Worm (Caenorhabditis elegans) whole organism, L4 larva: Measurements from ENCODE around the gene rpb-11.

ENCODE experiments used
- F44E2.7 ChIP-seq: fragments of 200-800 bp; sonication (Bioruptor generic); IDR thresholded peaks from 2 replicates; pipeline ENCODE4 v2.1.2; 2022; ENCODE audit warnings: missing genetic modification characterization, missing compliant biosample characterization
- R02D3.7 ChIP-seq: fragments of 150-350 bp; sonication (generic microtip); optimal IDR thresholded peaks from 3 replicates; lab custom pipeline; 2014; ENCODE audit warnings: missing biosample characterization, missing genetic modification characterization
- T20F7.1 ChIP-seq: fragments of 200-800 bp; sonication (Bioruptor generic); optimal IDR thresholded peaks from 2 replicates; lab custom pipeline; 2018; ENCODE audit warnings: mild to moderate bottlenecking, missing genetic modification characterization, missing compliant biosample characterization
- ZK546.5 ChIP-seq, 2 experiments: sonication (generic microtip); optimal IDR thresholded peaks; 2 replicates each; lab custom pipeline; 2017; ENCODE audit warnings: missing biosample characterization in 2 of 2, missing genetic modification characterization in 2 of 2
- aha-1 ChIP-seq: fragments of 150-350 bp; peaks from one replicate; lab custom pipeline; 2014; ENCODE audit warnings: missing biosample characterization, missing genetic modification characterization
- aly-2 ChIP-seq: sonication (generic microtip); optimal IDR thresholded peaks from 2 replicates; lab custom pipeline; 2018; ENCODE audit warnings: missing biosample characterization, missing genetic modification characterization
- ceh-20 ChIP-seq: fragments of 200-800 bp; sonication (Bioruptor generic); IDR thresholded peaks from 2 replicates; pipeline ENCODE4 v1.3.6; 2022; ENCODE audit warnings: missing genetic modification reagents, missing genetic modification characterization, missing compliant biosample characterization
- ceh-62 ChIP-seq: sonication (generic microtip); optimal IDR thresholded peaks from 2 replicates; lab custom pipeline; 2017; ENCODE audit warnings: missing biosample characterization, missing genetic modification characterization
- ces-1 ChIP-seq: fragments of 150-350 bp; sonication (generic microtip); optimal IDR thresholded peaks from 4 replicates; lab custom pipeline; 2014; ENCODE audit warnings: missing biosample characterization, missing genetic modification reagents, missing genetic modification characterization
- cey-2 ChIP-seq: sonication (generic microtip); optimal IDR thresholded peaks from 3 replicates; lab custom pipeline; 2017; ENCODE audit warnings: missing genetic modification characterization, mild to moderate bottlenecking, missing compliant biosample characterization, antibody characterized with exemption, borderline replicate concordance; ENCODE audit not compliant: insufficient read depth
- daf-16 ChIP-seq, 3 experiments: sonication (generic microtip); optimal IDR thresholded peaks; 2 replicates each; lab custom pipeline; 2016 to 2017; ENCODE audit warnings: missing genetic modification characterization in 3 of 3, missing genetic modification reagents in 3 of 3, mild to moderate bottlenecking in 2 of 3, missing compliant biosample characterization in 2 of 3, missing biosample characterization in 1 of 3, moderate library complexity in 1 of 3
- daf-19 ChIP-seq: fragments of 200-800 bp; sonication (Bioruptor generic); conservative IDR thresholded peaks from 2 replicates; pipeline ENCODE4 v1.3.6; 2022; ENCODE audit warnings: missing genetic modification characterization, missing compliant biosample characterization
- daf-8 ChIP-seq: fragments of 200-800 bp; sonication (Bioruptor generic); IDR thresholded peaks from 2 replicates; pipeline ENCODE4 v1.3.6; 2022; ENCODE audit warnings: missing genetic modification characterization, missing compliant biosample characterization
- dmd-6 ChIP-seq: fragments of 200-800 bp; sonication (Bioruptor generic); IDR thresholded peaks from 2 replicates; pipeline ENCODE4 v1.3.6; 2022; ENCODE audit warnings: missing genetic modification reagents, missing genetic modification characterization, missing compliant biosample characterization
- dpl-1 ChIP-seq: fragments of 150-350 bp; optimal IDR thresholded peaks from 2 replicates; lab custom pipeline; 2014; ENCODE audit warnings: missing biosample characterization, missing genetic modification reagents, missing genetic modification characterization
- dve-1 ChIP-seq: sonication (generic microtip); optimal IDR thresholded peaks from 2 replicates; lab custom pipeline; 2017; ENCODE audit warnings: antibody characterized with exemption, mild to moderate bottlenecking, missing genetic modification characterization, missing compliant biosample characterization; ENCODE audit not compliant: insufficient read depth
- egl-27 ChIP-seq: sonication (generic microtip); optimal IDR thresholded peaks from 3 replicates; lab custom pipeline; 2017; ENCODE audit warnings: missing biosample characterization, missing genetic modification reagents, missing genetic modification characterization
- egl-43 ChIP-seq: fragments of 200-800 bp; sonication (Bioruptor generic); IDR thresholded peaks from 2 replicates; pipeline ENCODE4 v1.3.6; 2022; ENCODE audit warnings: missing genetic modification reagents, missing genetic modification characterization, missing compliant biosample characterization
- fkh-10 ChIP-seq: fragments of 150-350 bp; optimal IDR thresholded peaks from 2 replicates; lab custom pipeline; 2014; ENCODE audit warnings: missing biosample characterization, missing genetic modification reagents, missing genetic modification characterization
- fos-1 ChIP-seq: fragments of 150-350 bp; optimal IDR thresholded peaks from 2 replicates; lab custom pipeline; 2014; ENCODE audit warnings: missing biosample characterization, missing genetic modification characterization
- hlh-11 ChIP-seq: fragments of 200-800 bp; sonication (Bioruptor generic); optimal IDR thresholded peaks from 2 replicates; lab custom pipeline; 2018; ENCODE audit warnings: mild to moderate bottlenecking, missing genetic modification characterization, missing compliant biosample characterization
- lin-13 ChIP-seq: fragments of 150-350 bp; optimal IDR thresholded peaks from 2 replicates; lab custom pipeline; 2014; ENCODE audit warnings: missing biosample characterization, missing genetic modification reagents, missing genetic modification characterization
- lin-29 ChIP-seq: fragments of 200-800 bp; sonication (Bioruptor generic); IDR thresholded peaks from 2 replicates; pipeline ENCODE4 v1.3.6; 2022; ENCODE audit warnings: missing genetic modification reagents, missing genetic modification characterization, missing compliant biosample characterization
- madf-5 ChIP-seq, 2 experiments: fragments of 200-800 bp; sonication (Bioruptor generic); IDR thresholded peaks; 2 replicates each; pipeline ENCODE4 v1.3.6; 2022; ENCODE audit warnings: missing compliant biosample characterization in 2 of 2, missing genetic modification characterization in 2 of 2
- madf-9 ChIP-seq: fragments of 200-800 bp; sonication (Bioruptor generic); conservative IDR thresholded peaks from 2 replicates; pipeline ENCODE4 v1.3.6; 2022; ENCODE audit warnings: missing genetic modification reagents, missing genetic modification characterization, missing compliant biosample characterization
- mdl-1 ChIP-seq, 2 experiments: fragments of 150-350 bp in 1 of 2; sonication (generic microtip) in 1 of 2; optimal IDR thresholded peaks; 2 replicates each; lab custom pipeline; 2014 to 2017; ENCODE audit warnings: missing biosample characterization in 2 of 2, missing genetic modification characterization in 2 of 2
- mes-2 ChIP-seq: sonication (generic microtip); optimal IDR thresholded peaks from 2 replicates; lab custom pipeline; 2016; ENCODE audit warnings: missing genotype, mild to moderate bottlenecking, missing genetic modification characterization, missing compliant biosample characterization; ENCODE audit not compliant: poor library complexity, severe bottlenecking
- mxl-2 ChIP-seq: fragments of 200-800 bp; sonication (Bioruptor generic); conservative IDR thresholded peaks from 2 replicates; pipeline ENCODE4 v1.3.6; 2022; ENCODE audit warnings: missing genetic modification reagents, missing genetic modification characterization, missing compliant biosample characterization
- nhr-28 ChIP-seq: fragments of 150-350 bp; optimal IDR thresholded peaks from 2 replicates; lab custom pipeline; 2014; ENCODE audit warnings: missing biosample characterization, missing genetic modification characterization
- nhr-42 ChIP-seq: fragments of 200-800 bp; sonication (Bioruptor generic); IDR thresholded peaks from 2 replicates; pipeline ENCODE4 v1.3.6; 2022; ENCODE audit warnings: missing genetic modification characterization, missing compliant biosample characterization
- nhr-6 ChIP-seq: fragments of 150-350 bp; optimal IDR thresholded peaks from 2 replicates; lab custom pipeline; 2014; ENCODE audit warnings: missing biosample characterization, missing genetic modification characterization
- pqm-1 ChIP-seq: sonication (generic microtip); optimal IDR thresholded peaks from 2 replicates; lab custom pipeline; 2017; ENCODE audit warnings: missing biosample characterization, missing genetic modification characterization
- skn-1 ChIP-seq: fragments of 150-350 bp; optimal IDR thresholded peaks from 2 replicates; lab custom pipeline; 2014; ENCODE audit warnings: missing biosample characterization, missing genetic modification characterization
- tag-97 ChIP-seq: fragments of 200-800 bp; sonication (Bioruptor generic); IDR thresholded peaks from 2 replicates; pipeline ENCODE4 v1.3.6; 2022; ENCODE audit warnings: missing genetic modification characterization, missing compliant biosample characterization
- unc-39 ChIP-seq: sonication (generic microtip); optimal IDR thresholded peaks from 2 replicates; lab custom pipeline; 2017; ENCODE audit warnings: missing biosample characterization, missing genetic modification characterization
- unc-62 ChIP-seq, 3 experiments: fragments of 150-350 bp in 1 of 3; sonication (generic microtip); optimal IDR thresholded peaks in 2 of 3; peaks in 1 of 3; 1 replicate in 1 of 3; 2 replicates in 2 of 3; lab custom pipeline; 2014 to 2017; ENCODE audit warnings: missing biosample characterization in 3 of 3, missing genetic modification characterization in 3 of 3, missing genetic modification reagents in 3 of 3, missing genotype in 1 of 3
- zfp-2 ChIP-seq: sonication (generic microtip); optimal IDR thresholded peaks from 2 replicates; lab custom pipeline; 2016; ENCODE audit warnings: mild to moderate bottlenecking, missing genetic modification characterization, missing compliant biosample characterization
- zfp-3 ChIP-seq: fragments of 200-800 bp; sonication (Bioruptor generic); conservative IDR thresholded peaks from 2 replicates; pipeline ENCODE4 v1.3.6; 2022; ENCODE audit warnings: missing genetic modification reagents, missing genetic modification characterization, missing compliant biosample characterization
- ztf-7 ChIP-seq: fragments of 150-350 bp; optimal IDR thresholded peaks from 2 replicates; lab custom pipeline; 2014; ENCODE audit warnings: missing biosample characterization, missing genetic modification characterization

rpb-11 gene

DNA sequence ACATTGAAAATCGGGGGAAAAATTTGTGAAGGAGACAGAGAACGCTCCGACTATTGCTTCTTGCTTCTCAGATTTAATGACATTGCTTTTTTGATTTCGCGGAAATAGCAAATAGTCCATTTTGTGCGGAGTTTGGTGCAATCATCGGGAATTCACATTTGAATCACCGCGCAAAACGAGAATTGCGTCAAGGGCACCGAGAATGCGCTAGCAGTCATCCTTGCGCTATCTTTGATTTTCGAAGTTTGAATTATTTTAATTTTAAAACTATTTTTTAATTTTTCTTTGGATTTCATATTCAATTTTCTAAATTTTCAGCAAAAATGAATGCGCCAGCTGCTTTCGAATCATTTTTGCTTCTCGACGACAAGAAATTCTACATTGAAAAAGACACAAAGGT lies at the start of gene rpb-11 (continued):
- TF ChIP-seq nhr-6 (tag; lab: Kevin White, UChicago) (peak; percentile 87), ZK546.5 (tag; optimal IDR thresholded peaks at IDR 0.05; lab: Kevin White, UChicago) (peak in 1 of 2 experiments; percentile 41), cey-2 (tag; lab: Kevin White, UChicago) (no peak)
- TF ChIP-seq, all 104 proteins: peak for 64

DNA sequence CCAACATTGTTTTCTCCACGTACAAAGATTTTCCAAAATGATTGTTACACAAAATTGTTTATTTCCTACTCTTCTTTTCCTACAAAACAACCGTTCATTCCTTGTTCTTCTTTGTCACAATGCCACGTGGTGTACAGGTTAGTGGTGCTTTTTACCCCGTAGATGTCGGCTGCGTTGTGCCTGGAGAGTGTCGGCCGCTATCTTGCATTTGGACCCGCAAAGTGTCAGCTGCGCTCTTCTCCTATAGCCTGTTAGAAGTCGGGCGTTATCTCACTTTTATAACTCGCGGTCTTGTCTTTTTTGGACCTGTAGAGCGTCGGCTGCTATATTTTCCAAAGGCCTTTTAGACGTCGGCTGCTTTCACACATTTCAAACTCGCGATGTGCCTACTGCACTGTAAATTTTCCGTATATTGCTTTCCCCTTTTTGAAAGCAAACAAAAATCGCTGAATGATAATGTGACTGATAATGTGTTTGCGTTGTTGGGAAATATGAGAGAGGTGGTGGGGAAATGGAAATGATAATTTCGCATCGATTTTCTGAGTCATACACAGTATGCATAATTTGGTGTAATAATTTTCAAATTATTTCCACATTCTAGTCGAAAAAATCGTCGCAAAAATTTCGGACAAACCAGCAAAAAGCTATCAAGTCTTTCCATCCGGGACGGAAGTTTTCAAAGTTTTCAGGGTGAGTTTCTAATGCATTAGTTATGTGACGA lies 49.1 kb upstream of the rpb-11 start, which contains the start of gene F01D5.8:
Gene F01D5.8, plus strand, starts transcription at position 51 of the 721 bp plus-strand sequence.
- TF ChIP-seq fos-1 (tag; lab: Kevin White, UChicago) (no peak), unc-39 (no peak), R02D3.7 (tag; lab: Kevin White, UChicago) (no peak), nhr-28 (tag; lab: Kevin White, UChicago) (peak; percentile 41), mdl-1 (tag; optimal IDR thresholded peaks at IDR 0.05; lab: Kevin White, UChicago) (no peak), egl-43 (GFP tag; lab: Robert Waterston, UW) (0 out of 2 replicates have a peak, but pooled peaks have one; percentile 30), fkh-10 (GFP tag; lab: Kevin White, UChicago) (no peak), mes-2 (tag; lab: Kevin White, UChicago) (no peak), lin-29 (no peak), skn-1 (tag; lab: Kevin White, UChicago) (no peak), daf-16 (GFP tag; optimal IDR thresholded peaks at IDR 0.05; lab: Kevin White, UChicago) (no peak), daf-16 (tag; optimal IDR thresholded peaks at IDR 0.05; lab: Kevin White, UChicago) (peak; percentile 45), ceh-62 (tag; lab: Kevin White, UChicago) (no peak), daf-8 (GFP tag; lab: Robert Waterston, UW) (no peak), nhr-42 (GFP tag; lab: Robert Waterston, UW) (0 out of 2 replicates have a peak, but pooled peaks have one; percentile 52), lin-13 (GFP tag; lab: Kevin White, UChicago) (peak; percentile 63), unc-62 (GFP tag; optimal IDR thresholded peaks at IDR 0.05 in 1 of 2; lab: Kevin White, UChicago) (peak in 1 of 2 experiments; percentile 58), unc-62 (tag; optimal IDR thresholded peaks at IDR 0.05; lab: Kevin White, UChicago) (no peak), pqm-1 (tag; lab: Kevin White, UChicago) (peak; percentile 80), egl-27 (tag; lab: Kevin White, UChicago) (no peak), dpl-1 (GFP tag; lab: Kevin White, UChicago) (no peak), zfp-3 (GFP tag; lab: Robert Waterston, UW) (0 out of 2 replicates have a peak, but pooled peaks have one; percentile 18), dve-1 (tag; lab: Kevin White, UChicago) (peak; percentile 4), dmd-6 (GFP tag; lab: Robert Waterston, UW) (peak; percentile 14; the same call in 1 of the 2 replicates), hlh-11 (tag; lab: Kevin White, UChicago) (peak; percentile 7)

DNA sequence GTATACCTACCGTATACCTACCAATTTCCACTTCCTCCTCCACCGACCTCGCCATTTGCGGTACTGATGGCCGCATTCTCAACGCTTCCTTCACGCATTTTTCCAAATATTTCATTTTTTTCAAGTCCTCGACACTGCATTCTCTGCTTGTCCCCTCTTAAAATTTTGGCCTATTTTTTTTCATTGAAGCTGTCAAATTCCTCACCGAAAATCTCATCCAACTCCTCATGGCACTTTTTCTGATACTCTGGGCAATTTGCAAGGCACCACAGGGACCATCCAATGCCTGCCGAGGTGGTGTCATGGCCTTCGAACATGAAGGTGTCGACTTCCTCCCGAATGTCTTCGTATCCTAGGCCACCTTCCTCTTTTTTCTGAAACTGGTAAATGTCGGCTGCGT lies 45.2 kb upstream of the rpb-11 start:
- TF ChIP-seq aha-1 (peak; percentile 93), F44E2.7 (GFP tag; lab: Robert Waterston, UW) (0 out of 2 replicates have a peak, but pooled peaks have one; percentile 29), unc-39 (no peak)

DNA sequence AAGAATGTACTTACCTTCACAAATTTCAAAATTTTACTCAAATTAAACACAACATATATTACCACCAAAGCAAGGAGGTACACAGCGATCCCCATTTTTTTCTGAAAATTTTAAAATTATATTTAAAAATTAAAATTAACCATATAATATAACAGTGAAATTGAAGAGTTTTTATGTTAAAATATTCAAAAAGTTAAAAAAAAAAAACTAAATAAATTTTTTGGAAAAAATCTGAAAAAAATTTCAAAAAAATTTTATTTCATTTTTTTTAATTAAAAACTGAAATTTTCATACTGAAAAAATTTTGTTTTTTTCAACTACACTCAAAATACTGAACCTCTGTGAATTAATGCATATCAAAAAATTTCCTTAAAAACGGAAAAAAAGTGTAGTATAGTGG lies 43.0 kb upstream of the rpb-11 start, which contains the start of gene cyp-37A1:
Gene cyp-37A1, minus strand, starts transcription at position 101 of the 400 bp plus-strand sequence.
- TF ChIP-seq dve-1 (tag; lab: Kevin White, UChicago) (peak; percentile 13), cey-2 (tag; lab: Kevin White, UChicago) (no peak), ztf-7 (tag; lab: Kevin White, UChicago) (no peak), daf-16 (GFP tag; optimal IDR thresholded peaks at IDR 0.05; lab: Kevin White, UChicago) (no peak), daf-16 (tag; optimal IDR thresholded peaks at IDR 0.05; lab: Kevin White, UChicago) (peak; percentile 18)

DNA sequence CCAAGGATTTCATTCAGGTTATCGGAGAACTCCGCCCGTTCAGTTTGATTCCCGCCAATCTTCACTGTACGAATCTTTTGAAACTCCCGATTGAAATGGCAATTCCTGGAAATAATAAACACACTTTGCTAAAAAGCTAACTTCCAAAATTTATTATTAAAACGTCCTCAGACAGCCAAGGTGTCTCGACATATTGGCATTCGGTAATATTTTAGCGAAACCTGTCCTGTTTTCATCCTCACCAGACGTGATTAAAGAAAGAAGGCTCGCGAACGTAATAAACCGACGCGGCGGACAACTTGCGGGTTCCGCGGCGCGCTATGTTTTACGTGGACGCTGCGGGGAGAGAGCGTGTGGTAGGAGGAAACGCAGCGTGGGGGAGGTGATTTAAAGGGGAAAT lies 41.7 kb upstream of the rpb-11 start:
- TF ChIP-seq T20F7.1 (GFP tag; lab: Kevin White, UChicago) (no peak), ZK546.5 (tag; optimal IDR thresholded peaks at IDR 0.05; lab: Kevin White, UChicago) (no peak), tag-97 (GFP tag; lab: Robert Waterston, UW) (no peak), mxl-2 (GFP tag; lab: Robert Waterston, UW) (no peak), ceh-20 (GFP tag; lab: Robert Waterston, UW) (peak; percentile 70; the same call in 1 of the 2 replicates), madf-5 (GFP tag; IDR thresholded peaks at IDR 0.05; lab: Robert Waterston, UW) (no peak), daf-16 (GFP tag; optimal IDR thresholded peaks at IDR 0.05; lab: Kevin White, UChicago) (peak; percentile 65 to 68), daf-16 (tag; optimal IDR thresholded peaks at IDR 0.05; lab: Kevin White, UChicago) (peak; percentile 88), madf-9 (0 out of 2 replicates have a peak, but pooled peaks have one; percentile 28), ces-1 (GFP tag; lab: Kevin White, UChicago) (no peak), daf-19 (GFP tag; lab: Robert Waterston, UW) (no peak), aly-2 (tag; lab: Kevin White, UChicago) (no peak), ztf-7 (tag; lab: Kevin White, UChicago) (peak; percentile 75), nhr-6 (tag; lab: Kevin White, UChicago) (peak; percentile 37), zfp-2 (tag; lab: Kevin White, UChicago) (no peak)
